Fruit fly (Drosophila melanogaster): ENCODE results near the gene Ugt37A3.

Gene Ugt37A3

DNA sequence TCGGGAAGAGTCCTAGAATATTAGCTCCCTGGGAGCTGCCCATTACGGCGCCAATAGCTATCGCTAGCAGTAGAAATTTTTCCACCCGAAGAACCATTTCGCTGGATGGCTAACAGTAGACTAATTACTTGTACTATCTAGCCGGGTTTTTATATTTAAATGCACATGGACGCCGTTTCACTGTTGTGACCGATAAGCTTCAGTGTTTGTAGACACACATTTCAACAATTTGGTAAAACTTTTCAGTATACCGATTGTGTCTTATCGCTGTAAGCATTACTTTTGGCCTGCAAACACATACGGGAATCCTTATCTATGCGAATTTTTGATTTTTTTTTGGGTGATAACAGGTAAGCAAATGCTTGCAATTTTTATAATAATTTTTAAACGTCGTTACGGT is at the start of gene Ugt37A3:
Ugt37A3 (minus strand) TSS at position 101 of the 400 bp plus-strand sequence.
- TF ChIP-seq CTCF (optimal IDR thresholded peaks at IDR 0.05) (no peak), CG8478 (optimal IDR thresholded peaks at IDR 0.05) (no peak)

DNA sequence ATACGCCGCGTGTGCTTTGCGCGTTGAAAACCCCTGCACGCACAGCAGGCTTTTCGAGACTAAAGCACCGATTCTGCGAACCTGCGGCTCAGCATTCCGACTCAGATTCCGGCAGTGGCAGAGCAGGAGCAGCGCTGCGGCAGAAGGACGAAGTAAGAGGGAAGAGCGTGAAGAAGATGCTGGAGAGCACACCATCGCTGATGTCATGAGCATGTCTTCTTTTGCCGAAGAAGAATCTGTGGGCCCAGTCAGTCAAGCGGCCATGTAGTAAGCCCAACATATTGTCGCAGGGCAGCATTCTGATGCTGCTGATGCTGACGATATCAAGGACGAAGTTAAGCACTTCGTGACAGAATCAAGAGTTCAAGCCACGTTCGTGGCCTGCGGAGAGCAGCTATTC is 39.7 kb upstream of the Ugt37A3 start, which contains the start of gene beat-Vc:
beat-Vc (minus strand) TSS at position 65 of the 400 bp plus-strand sequence.
- TF ChIP-seq CTCF (optimal IDR thresholded peaks at IDR 0.05): no peak
- TF ChIP-seq CG8478 (optimal IDR thresholded peaks at IDR 0.05): no peak

DNA sequence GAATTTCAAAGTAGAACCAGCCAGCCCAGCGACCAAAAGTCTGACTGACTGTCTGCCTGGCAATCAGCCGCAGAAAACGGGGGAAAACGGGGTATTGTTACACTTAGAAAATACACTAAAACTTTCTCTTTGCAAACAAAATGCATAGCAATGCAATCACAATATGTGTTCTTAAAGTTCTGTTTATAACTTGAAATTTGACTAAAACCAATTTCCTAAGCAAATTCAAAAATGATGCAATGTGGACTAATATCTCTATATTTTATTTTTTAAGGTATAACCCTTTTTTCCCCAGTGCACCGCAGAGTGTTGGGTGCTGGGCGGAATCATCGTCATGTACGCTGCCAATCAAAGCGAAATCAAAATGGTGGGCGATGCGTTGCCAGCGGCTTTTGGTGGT is 7.5 kb upstream of the Ugt37A3 start:
- TF ChIP-seq CG8478 (optimal IDR thresholded peaks at IDR 0.05): no peak
- TF ChIP-seq CTCF (optimal IDR thresholded peaks at IDR 0.05): no peak

DNA sequence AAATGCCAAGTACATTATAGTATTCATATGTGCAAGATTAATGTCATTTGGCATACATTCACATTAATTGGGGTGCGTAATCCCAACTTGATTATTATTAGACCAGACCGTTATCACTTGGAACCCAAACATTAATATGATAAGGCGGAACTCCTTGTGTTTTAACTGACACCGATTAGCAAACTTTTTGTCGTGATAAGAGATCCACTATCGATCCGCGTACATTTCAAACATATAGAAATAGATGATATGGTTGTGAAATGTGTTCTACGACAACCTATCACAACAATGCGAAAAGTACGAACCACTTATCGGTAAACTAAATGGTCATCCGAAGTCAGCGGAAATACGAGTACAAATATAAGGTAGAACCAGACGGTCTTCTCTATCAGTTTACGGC is 4.2 kb downstream of the Ugt37A3 start, which contains the start of gene Ugt37A2:
Ugt37A2 (plus strand) TSS at position 396 of the 400 bp plus-strand sequence.
- no peak for TF ChIP-seq CTCF (optimal IDR thresholded peaks at IDR 0.05)
- no peak for TF ChIP-seq CG8478 (optimal IDR thresholded peaks at IDR 0.05)

DNA sequence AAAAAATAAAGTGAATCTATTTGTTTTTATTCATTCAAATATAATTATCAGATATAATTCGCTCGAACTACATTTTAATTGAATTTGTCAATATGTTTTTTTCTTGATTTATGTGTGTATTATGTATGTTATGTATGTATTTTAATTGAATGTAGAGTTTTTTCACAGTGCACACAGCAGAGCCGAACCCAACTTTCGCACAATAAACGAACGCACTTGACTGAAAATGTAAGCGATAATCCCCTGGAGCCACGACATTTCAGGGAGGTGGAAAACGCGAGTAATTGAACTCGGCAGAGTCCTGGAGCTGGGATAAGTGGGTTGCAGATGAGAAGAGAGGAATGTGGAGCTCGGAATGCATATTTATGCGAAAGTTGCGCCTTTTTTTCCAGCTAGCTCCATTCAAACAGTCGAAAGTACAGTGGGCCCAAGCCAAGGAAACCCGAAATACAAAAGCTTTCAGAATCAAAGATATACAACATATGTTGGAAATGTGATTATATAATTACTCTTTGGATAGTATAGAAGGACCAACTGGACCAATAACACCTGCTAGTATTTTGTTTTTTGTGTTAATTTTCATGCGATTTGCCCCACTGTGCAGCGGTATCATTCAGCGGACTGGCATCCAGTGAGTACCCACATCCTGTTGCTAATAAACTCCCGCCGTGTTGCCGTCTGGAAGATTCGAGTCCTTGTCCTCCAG is 15.4 kb downstream of the Ugt37A3 start:
- TF ChIP-seq CTCF (optimal IDR thresholded peaks at IDR 0.05): no peak
- TF ChIP-seq CG8478 (optimal IDR thresholded peaks at IDR 0.05): no peak

DNA sequence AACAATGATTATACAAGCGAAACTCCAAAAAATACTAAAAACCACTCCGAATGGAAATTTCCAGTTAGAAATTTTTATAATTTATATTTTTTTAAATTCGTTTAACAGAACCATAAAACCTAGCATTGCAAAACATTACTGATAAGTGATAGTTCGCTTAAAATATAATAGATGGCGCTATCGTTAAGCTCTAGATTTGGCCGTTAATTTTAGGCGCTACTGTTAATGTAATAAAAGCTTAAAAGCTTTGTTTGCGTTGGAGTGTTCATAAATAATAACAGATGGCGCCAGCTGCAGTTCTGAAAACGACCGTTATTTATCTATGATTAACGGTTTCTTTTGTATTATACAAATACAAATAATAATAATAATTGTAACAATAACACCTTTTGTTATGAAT is 19.7 kb downstream of the Ugt37A3 start:
- TF ChIP-seq CG8478 (optimal IDR thresholded peaks at IDR 0.05) (no peak), CTCF (optimal IDR thresholded peaks at IDR 0.05) (peak; percentile 6 to 71)

DNA sequence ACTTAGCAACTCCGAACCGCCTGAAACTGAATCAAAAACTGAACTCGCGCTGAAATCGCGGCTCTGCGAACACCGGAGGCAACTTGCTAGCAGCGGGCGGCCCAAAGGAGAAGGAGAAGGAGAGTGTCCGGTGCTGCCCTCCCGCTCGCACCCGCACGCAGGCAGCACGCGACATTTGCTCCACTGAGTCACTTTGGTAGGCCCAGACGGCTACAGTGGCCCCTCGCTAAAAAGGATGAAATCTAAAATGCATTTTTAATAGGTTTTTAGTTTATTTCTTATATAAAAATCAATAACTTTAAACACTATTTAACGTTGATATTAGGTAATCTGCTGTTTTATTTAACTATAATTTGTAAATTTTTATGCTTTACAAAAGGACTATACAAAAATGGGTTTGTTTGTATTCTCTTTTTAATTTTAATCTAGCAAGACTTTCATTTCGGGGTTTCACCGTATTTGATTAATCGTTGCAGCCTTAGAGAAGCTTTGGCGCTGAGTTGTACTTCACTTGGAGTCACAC is 21.0 kb downstream of the Ugt37A3 start, which contains the start of gene Men:
Men (minus strand) TSS at position 51 of the 523 bp plus-strand sequence.
- TF ChIP-seq CG8478 (optimal IDR thresholded peaks at IDR 0.05) (no peak), CTCF (optimal IDR thresholded peaks at IDR 0.05) (no peak)

DNA sequence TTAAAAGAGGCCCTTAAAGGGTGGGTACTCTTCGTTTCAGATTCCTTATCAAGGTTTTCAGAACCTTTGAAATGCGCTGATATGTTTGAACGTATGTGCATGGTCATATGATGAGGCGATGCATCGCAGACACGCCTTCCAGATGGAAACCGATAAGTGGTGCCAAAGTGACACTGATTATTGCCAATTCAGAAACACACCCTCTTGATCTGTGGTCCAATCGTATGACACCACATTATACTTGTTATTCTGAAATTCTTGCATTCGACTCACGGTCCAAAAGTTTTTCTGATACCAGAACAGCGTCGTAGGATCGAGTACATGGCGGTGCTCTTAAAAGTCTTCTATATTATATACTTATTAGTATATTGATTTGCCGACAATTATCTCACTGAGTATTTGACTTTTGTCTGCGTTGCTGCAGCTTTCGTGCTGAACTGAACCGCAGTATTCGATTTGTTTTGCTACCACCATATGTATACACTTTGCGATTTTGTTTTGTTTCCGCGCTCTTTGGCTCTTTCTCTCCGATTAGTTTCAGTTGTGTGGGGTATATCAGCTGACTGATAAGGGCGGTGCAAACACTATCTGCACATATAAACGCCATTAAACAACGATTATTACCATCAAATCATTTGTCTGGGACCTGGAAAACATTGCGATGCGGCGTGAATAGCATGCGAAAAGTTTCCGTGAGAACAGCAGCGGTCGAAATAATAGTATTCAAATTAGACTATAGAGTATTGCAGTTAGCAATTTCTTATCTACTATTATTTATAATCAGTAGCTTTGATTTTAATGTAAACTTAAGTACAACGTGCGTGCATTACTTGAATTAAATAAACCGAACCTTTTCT is 22.9 kb downstream of the Ugt37A3 start:
- no peak for TF ChIP-seq CTCF (optimal IDR thresholded peaks at IDR 0.05)
- TF ChIP-seq CG8478 (optimal IDR thresholded peaks at IDR 0.05): no peak

DNA sequence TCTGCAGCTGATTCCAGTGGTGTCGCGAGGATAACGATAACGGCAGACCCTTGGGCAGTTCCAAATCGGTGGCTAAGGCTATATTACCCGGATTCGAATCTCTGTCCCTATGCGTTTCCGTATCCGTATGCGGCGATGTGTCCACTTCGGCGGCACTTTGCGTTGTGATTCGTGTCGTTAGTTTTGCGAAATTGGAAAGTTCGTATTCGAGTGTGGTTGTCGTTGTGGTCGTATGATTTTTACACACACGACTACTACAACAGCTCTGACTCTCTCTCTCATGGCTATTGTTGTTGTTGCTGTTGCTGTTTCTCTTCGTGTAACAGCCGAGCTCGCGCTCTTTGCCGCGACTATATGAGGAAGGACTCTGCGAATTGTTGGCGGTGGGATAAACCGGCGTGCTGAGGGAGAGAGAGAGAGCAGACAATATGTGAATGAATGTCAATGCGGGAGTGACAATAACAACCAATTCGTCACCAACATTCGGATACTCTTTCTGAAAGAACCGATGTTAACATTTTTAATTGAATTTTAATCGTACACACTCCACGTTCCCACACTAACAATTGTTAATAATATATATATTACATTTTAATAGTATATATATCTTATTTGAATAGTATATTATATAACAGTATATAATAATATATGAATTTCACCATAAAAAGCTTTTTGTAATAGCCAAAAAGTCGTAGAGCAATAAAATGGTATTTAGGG is 23.7 kb downstream of the Ugt37A3 start:
- TF ChIP-seq CTCF (optimal IDR thresholded peaks at IDR 0.05) (no peak), CG8478 (optimal IDR thresholded peaks at IDR 0.05) (no peak)

DNA sequence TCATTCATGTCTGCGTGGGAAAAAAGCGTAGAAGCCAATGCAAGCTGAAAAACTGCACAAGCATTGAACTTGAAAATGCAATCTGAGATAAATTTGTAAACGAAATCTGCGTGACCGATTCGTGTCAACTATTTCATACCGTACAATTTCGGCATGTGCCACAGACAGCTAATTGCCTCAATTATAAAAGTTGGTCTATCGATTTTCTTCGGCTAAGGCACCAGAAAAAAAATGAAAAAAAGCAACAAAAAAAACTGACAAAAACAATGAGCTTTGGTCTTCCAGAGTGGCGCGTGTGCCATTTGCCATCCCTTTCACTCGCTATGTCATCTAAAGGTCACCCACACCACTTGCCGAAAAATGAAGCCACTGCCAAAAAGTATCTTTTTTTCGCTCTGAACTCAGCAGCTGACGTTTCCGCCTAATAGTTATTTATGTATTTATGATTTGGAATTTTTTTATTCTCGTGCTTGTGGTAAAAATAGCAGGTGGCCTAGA is 24.9 kb downstream of the Ugt37A3 start:
- TF ChIP-seq CG8478 (optimal IDR thresholded peaks at IDR 0.05): no peak
- TF ChIP-seq CTCF (optimal IDR thresholded peaks at IDR 0.05): no peak

DNA sequence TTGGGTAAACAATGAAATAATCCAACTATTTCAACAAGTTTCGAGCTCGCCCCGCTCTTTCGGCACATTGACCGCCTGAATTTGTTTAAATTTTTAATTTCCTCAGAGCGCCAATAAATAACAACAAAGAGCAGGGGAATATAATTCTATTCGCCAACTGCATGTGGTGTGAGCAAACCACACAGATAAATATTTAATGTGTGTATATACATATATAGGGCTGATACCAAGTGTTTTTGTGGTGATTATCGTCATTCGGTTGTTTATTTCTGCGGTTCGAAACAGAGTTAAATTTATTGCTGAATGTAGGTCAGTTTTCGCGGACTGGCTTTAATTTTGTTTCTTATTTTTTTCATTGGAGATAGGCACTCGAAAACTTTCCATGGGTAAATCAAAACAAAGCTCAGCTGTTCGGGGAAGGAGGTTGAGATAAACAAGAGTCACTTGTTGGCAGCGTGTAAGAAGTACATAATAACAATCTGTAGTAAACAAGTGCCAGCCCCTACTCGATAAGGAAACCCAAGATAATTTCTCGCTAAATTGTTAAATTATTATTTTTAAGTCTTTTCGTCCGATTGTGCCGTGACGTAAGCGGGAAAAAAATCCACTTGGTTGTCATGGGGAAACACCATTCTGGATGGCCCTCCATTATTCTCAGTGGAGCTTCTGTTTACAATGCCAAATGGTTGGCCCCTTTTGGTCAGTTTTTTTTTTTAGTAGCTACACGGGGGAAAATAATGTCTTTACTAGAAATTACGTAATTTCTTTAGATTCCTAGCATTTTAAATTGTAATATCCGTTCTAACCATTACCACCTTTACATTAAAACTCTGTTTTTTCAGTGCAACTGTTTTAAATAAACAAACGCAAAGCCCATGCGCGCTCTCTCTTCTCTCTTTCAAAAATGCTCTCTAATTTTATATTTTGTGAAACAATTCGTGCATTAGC is 25.6 kb downstream of the Ugt37A3 start:
- TF ChIP-seq CTCF (optimal IDR thresholded peaks at IDR 0.05): no peak
- TF ChIP-seq CG8478 (optimal IDR thresholded peaks at IDR 0.05): no peak

DNA sequence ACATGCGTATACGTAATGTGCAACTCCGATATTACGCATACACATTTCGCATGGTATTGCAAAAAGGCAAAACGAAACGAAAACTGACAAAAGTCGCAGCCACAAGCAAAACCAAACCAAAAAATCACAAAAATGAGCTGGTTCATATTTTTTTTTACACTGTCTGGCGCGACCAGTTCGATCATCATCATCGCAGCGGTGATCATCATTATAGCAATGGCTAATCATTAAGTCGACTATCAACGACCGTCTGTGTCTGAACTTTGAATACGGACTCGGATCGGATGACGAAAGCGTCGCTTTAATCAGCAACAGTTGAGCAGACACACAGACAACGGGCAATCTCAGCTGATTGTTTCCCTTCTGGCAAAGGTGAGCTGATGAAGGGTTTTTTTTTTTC is 26.6 kb downstream of the Ugt37A3 start:
- TF ChIP-seq CG8478 (optimal IDR thresholded peaks at IDR 0.05) (no peak), CTCF (optimal IDR thresholded peaks at IDR 0.05) (no peak)

DNA sequence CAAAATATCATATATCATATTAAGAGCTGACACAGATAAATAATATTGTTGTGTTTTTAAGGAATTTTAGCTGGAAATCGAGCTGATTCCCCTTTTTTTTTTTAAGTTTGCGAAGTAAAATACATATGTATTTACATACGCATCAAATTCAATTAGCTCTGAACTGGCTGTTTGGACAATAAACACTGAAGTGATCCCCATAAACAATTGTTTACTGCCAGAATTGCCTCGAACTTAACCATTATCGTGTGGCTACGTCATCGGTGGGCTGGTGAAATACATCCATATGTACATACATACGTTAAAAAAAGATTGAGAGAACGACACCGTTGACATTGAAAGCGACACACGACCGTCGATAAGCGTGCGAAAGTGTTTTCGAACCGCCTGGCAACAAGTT is 27.2 kb downstream of the Ugt37A3 start:
- no peak for TF ChIP-seq CG8478 (optimal IDR thresholded peaks at IDR 0.05)
- TF ChIP-seq CTCF (optimal IDR thresholded peaks at IDR 0.05): no peak

DNA sequence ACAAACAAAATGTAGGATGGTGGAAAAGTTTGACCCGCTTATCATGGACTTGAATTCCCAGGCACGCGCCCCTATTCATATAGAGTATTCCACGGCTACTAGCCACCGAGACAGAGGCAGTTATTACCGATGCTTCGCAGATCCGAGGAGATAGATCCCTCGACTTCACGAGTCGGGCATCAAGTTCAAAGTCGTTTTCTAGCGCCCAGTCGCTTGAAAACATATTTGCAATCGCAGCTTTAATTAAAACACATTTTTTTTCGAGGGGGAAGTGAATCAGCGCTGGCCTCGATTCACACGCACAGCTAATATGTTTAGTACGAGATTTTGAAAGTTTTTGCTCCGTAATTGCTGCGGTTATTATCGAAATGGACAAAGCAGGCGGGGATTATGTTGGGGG is 28.2 kb downstream of the Ugt37A3 start:
- TF ChIP-seq CG8478 (optimal IDR thresholded peaks at IDR 0.05) (no peak), CTCF (optimal IDR thresholded peaks at IDR 0.05) (no peak)
